Fruit fly (Drosophila melanogaster): ENCODE data around the gene CG2519.
A peak's percentile ranks its signal among the peaks of the same experiment; 100 is the strongest.

CG2519 gene

DNA sequence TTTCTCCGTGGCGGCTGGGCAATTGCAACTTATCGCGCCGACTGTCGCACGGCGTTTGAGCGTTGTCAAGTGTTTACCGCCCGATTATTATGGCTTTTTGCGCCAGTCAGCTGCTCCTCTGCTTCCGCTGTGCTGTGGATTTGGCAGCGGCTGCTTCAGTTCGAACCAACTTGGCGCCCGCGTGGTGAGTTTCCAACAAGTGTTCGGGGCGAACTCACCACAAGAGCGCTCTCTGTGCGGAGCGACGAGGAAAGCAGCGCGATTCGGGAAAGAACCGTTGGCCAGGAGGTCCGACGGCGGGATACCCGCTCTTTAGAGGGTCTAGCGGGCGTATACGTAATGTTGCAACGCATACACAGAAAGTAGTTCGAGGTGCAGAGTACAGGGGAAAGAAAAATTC lies 44.9 kb downstream of the CG2519 start, which contains the start of gene NKCC (continued):
- TF ChIP-seq sug (tag; optimal IDR thresholded peaks at IDR 0.05) (peak; percentile 22), Bgb (GFP tag; IDR thresholded peaks at IDR 0.05; ENCODE audit: partially characterized antibody) (no peak), CG9727 (GFP tag; optimal IDR thresholded peaks at IDR 0.05) (no peak), Dek (tag; optimal IDR thresholded peaks at IDR 0.05) (no peak), onecut (GFP tag; IDR thresholded peaks at IDR 0.05) (no peak), scrt (GFP tag; optimal IDR thresholded peaks at IDR 0.05) (peak; percentile 31), dan (GFP tag; IDR thresholded peaks at IDR 0.05) (no peak), MESR4 (GFP tag; optimal IDR thresholded peaks at IDR 0.05) (no peak), Mad (GFP tag; optimal IDR thresholded peaks at IDR 0.05) (no peak), Hmr (GFP tag; optimal IDR thresholded peaks at IDR 0.05) (no peak), D19B (GFP tag; optimal IDR thresholded peaks at IDR 0.05) (peak; percentile 27), caup (GFP tag; optimal IDR thresholded peaks at IDR 0.05; ENCODE audit: severe bottlenecking) (no peak), vnd (GFP tag; IDR thresholded peaks at IDR 0.05; ENCODE audit: partially characterized antibody) (0 out of 3 replicates have a peak, but pooled peaks have one; percentile 15), Adf1 (GFP tag; IDR thresholded peaks at IDR 0.05) (peak; percentile 57), zfh1 (GFP tag; IDR thresholded peaks at IDR 0.05) (0 out of 3 replicates have a peak, but pooled peaks have one; percentile 12), pan (optimal IDR thresholded peaks at IDR 0.05) (no peak), pan (GFP tag; optimal IDR thresholded peaks at IDR 0.05 in 1 of 2, IDR thresholded peaks at IDR 0.05 in 1 of 2) (no peak), CG13894 (tag; optimal IDR thresholded peaks at IDR 0.05) (peak; percentile 13), CG3847 (GFP tag; IDR thresholded peaks at IDR 0.05) (no peak), CG18476 (GFP tag; optimal IDR thresholded peaks at IDR 0.05) (no peak), CG34376 (GFP tag; optimal IDR thresholded peaks at IDR 0.05) (peak; percentile 15), bigmax (GFP tag; optimal IDR thresholded peaks at IDR 0.05) (no peak), CG14441 (GFP tag; IDR thresholded peaks at IDR 0.05) (no peak), Fer1 (GFP tag; optimal IDR thresholded peaks at IDR 0.05) (peak; percentile 18), CG7372 (GFP tag; IDR thresholded peaks at IDR 0.05) (no peak), CG17612 (GFP tag; IDR thresholded peaks at IDR 0.05) (no peak), CG4730 (GFP tag; IDR thresholded peaks at IDR 0.05) (no peak), Myb (GFP tag; optimal IDR thresholded peaks at IDR 0.05) (peak; percentile 1), CG12769 (tag; optimal IDR thresholded peaks at IDR 0.05) (peak; percentile 30), crol (GFP tag; IDR thresholded peaks at IDR 0.05) (no peak), Fer3 (tag; optimal IDR thresholded peaks at IDR 0.05) (no peak), E2f2 (GFP tag; IDR thresholded peaks at IDR 0.05) (peak; percentile 46; the same call in 1 of the 2 replicates), ham (GFP tag; IDR thresholded peaks at IDR 0.05) (no peak), Dp (GFP tag; optimal IDR thresholded peaks at IDR 0.05) (peak; percentile 10), ash1 (GFP tag; optimal IDR thresholded peaks at IDR 0.05) (no peak), exex (tag; optimal IDR thresholded peaks at IDR 0.05) (peak; percentile 4), CG1647 (GFP tag; optimal IDR thresholded peaks at IDR 0.05) (no peak), Deaf1 (tag; optimal IDR thresholded peaks at IDR 0.05) (peak; percentile 80), sens-2 (GFP tag; IDR thresholded peaks at IDR 0.05) (0 out of 2 replicates have a peak, but pooled peaks have one; percentile 4), gfzf (GFP tag; optimal IDR thresholded peaks at IDR 0.05) (no peak), CG1603 (tag; optimal IDR thresholded peaks at IDR 0.05) (no peak), CG3407 (GFP tag; optimal IDR thresholded peaks at IDR 0.05) (no peak), corto (GFP tag; optimal IDR thresholded peaks at IDR 0.05) (no peak), CG13624 (GFP tag; optimal IDR thresholded peaks at IDR 0.05) (no peak)

All from whole organism, embryonic.